Worm (Caenorhabditis elegans): Measurements from ENCODE around the gene C10A4.10.

ce11 chrX:7415420-7415819 is 16.7 kb downstream of the C10A4.10 start, which contains the start of gene C10A4.7:
- no peak for TF ChIP-seq sptf-2 (GFP tag; optimal IDR thresholded peaks at IDR 0.05)
- no peak for TF ChIP-seq attf-3 (GFP tag; conservative IDR thresholded peaks at IDR 0.05)
- no peak for TF ChIP-seq unc-62 (GFP tag; optimal IDR thresholded peaks at IDR 0.05)
- TF ChIP-seq unc-130 (GFP tag; optimal IDR thresholded peaks at IDR 0.05) = no peak
- no peak for TF ChIP-seq lin-35 (GFP tag; optimal IDR thresholded peaks at IDR 0.05)
- no peak for TF ChIP-seq F23B12.7 (tag; optimal IDR thresholded peaks at IDR 0.05; ENCODE audit: insufficient read depth)
